Fruit fly (Drosophila melanogaster) whole organism, prepupa: ENCODE results near the gene CG43925.

Source experiments
- Blimp-1 ChIP-seq: fragments of 200-800 bp; sonication (Bioruptor generic); optimal IDR thresholded peaks from 3 replicates; lab custom pipeline; 2017; ENCODE audit warnings: missing biosample characterization, missing genetic modification characterization, mild to moderate bottlenecking, moderate library complexity, missing genetic modification reagents
- CG10669 ChIP-seq: fragments of 200-800 bp; sonication (Bioruptor generic); optimal IDR thresholded peaks from 3 replicates; lab custom pipeline; 2018; ENCODE audit warnings: missing biosample characterization, mild to moderate bottlenecking, missing genetic modification characterization, moderate library complexity
- CG11902 ChIP-seq: fragments of 200-800 bp; sonication (Bioruptor generic); optimal IDR thresholded peaks from 3 replicates; lab custom pipeline; 2016; ENCODE audit warnings: missing biosample characterization, missing genetic modification characterization
- CG15336 ChIP-seq: fragments of 200-800 bp; sonication (Bioruptor generic); IDR thresholded peaks from 2 replicates; pipeline ENCODE4 v1.3.6; 2022; ENCODE audit warnings: missing biosample characterization, missing genetic modification characterization
- CG16779 ChIP-seq: fragments of 200-800 bp; sonication (Bioruptor generic); optimal IDR thresholded peaks from 3 replicates; lab custom pipeline; 2017; ENCODE audit warnings: missing biosample characterization, mild to moderate bottlenecking, missing genetic modification characterization
- CG3032 ChIP-seq: fragments of 200-800 bp; optimal IDR thresholded peaks from 2 replicates; lab custom pipeline; 2019; ENCODE audit warnings: missing biosample characterization, mild to moderate bottlenecking, missing genetic modification characterization, moderate library complexity
- CG31627 ChIP-seq: fragments of 200-800 bp; sonication (Bioruptor generic); optimal IDR thresholded peaks from 3 replicates; lab custom pipeline; 2016; ENCODE audit warnings: missing biosample characterization, missing genetic modification characterization
- CG32006 ChIP-seq: fragments of 200-800 bp; sonication (Bioruptor generic); optimal IDR thresholded peaks from 3 replicates; lab custom pipeline; 2017; ENCODE audit warnings: missing biosample characterization, mild to moderate bottlenecking, missing genetic modification characterization
- CG34406 ChIP-seq: fragments of 200-800 bp; sonication (Bioruptor generic); optimal IDR thresholded peaks from 3 replicates; lab custom pipeline; 2016; ENCODE audit warnings: missing biosample characterization, missing genetic modification characterization
- CG3919 ChIP-seq: fragments of 200-800 bp; sonication (Bioruptor generic); optimal IDR thresholded peaks from 3 replicates; lab custom pipeline; 2016; ENCODE audit warnings: missing biosample characterization, missing genetic modification characterization
- CG4318 ChIP-seq: fragments of 200-800 bp; sonication (Bioruptor generic); optimal IDR thresholded peaks from 3 replicates; lab custom pipeline; 2017; ENCODE audit warnings: missing biosample characterization, mild to moderate bottlenecking, missing genetic modification characterization
- CG6163 ChIP-seq: fragments of 200-800 bp; sonication (Bioruptor generic); IDR thresholded peaks from 3 replicates; pipeline ENCODE4 v1.3.6; 2022; ENCODE audit warnings: missing biosample characterization, missing genetic modification characterization
- CG6792 ChIP-seq: fragments of 200-800 bp; sonication (Bioruptor generic); optimal IDR thresholded peaks from 3 replicates; lab custom pipeline; 2016; ENCODE audit warnings: missing biosample characterization, missing genetic modification characterization
- CG6854 ChIP-seq: fragments of 200-800 bp; sonication (Bioruptor generic); optimal IDR thresholded peaks from 2 replicates; lab custom pipeline; 2017; ENCODE audit warnings: missing biosample characterization, mild to moderate bottlenecking, missing genetic modification characterization
- CG8319 ChIP-seq: fragments of 200-800 bp; sonication (Bioruptor generic); optimal IDR thresholded peaks from 3 replicates; lab custom pipeline; 2016; ENCODE audit warnings: missing biosample characterization, missing genetic modification characterization
- CG8632 ChIP-seq: fragments of 200-800 bp; sonication (Bioruptor generic); optimal IDR thresholded peaks from 3 replicates; lab custom pipeline; 2016; ENCODE audit warnings: missing biosample characterization, missing genetic modification characterization
- CG9139 ChIP-seq: fragments of 200-800 bp; sonication (Bioruptor generic); optimal IDR thresholded peaks from 3 replicates; lab custom pipeline; 2017; ENCODE audit warnings: missing biosample characterization, mild to moderate bottlenecking, missing genetic modification characterization
- Eip75B ChIP-seq: fragments of 200-800 bp; sonication (Bioruptor generic); optimal IDR thresholded peaks from 3 replicates; lab custom pipeline; 2016; ENCODE audit warnings: missing biosample characterization, missing genetic modification characterization
- Eip78C ChIP-seq: fragments of 200-800 bp; sonication (Bioruptor generic); peaks from one replicate; lab custom pipeline; 2016; ENCODE audit warnings: missing biosample characterization, missing genetic modification characterization
- Eip93F ChIP-seq: fragments of 200-800 bp; sonication (Bioruptor generic); optimal IDR thresholded peaks from 2 replicates; lab custom pipeline; 2016; ENCODE audit warnings: missing biosample characterization, mild to moderate bottlenecking, missing genetic modification characterization
- Ets21C ChIP-seq: fragments of 200-800 bp; sonication (Bioruptor generic); optimal IDR thresholded peaks from 3 replicates; lab custom pipeline; 2016; ENCODE audit warnings: missing biosample characterization, missing genetic modification characterization
- Ets96B ChIP-seq: fragments of 200-800 bp; optimal IDR thresholded peaks from 2 replicates; lab custom pipeline; 2019; ENCODE audit warnings: missing biosample characterization, mild to moderate bottlenecking, missing genetic modification characterization, moderate library complexity
- Gug ChIP-seq: fragments of 200-800 bp; sonication (Bioruptor generic); IDR thresholded peaks from 2 replicates; pipeline ENCODE4 v1.3.6; 2022; ENCODE audit warnings: missing biosample characterization, missing genetic modification characterization
- Hr39 ChIP-seq: fragments of 200-800 bp; sonication (Bioruptor generic); optimal IDR thresholded peaks from 2 replicates; lab custom pipeline; 2016; ENCODE audit warnings: missing biosample characterization, missing genetic modification characterization
- Hr4 ChIP-seq: fragments of 200-800 bp; sonication (Bioruptor generic); optimal IDR thresholded peaks from 3 replicates; lab custom pipeline; 2016; ENCODE audit warnings: missing biosample characterization, missing genetic modification characterization
- Met ChIP-seq: fragments of 200-800 bp; sonication (Bioruptor generic); optimal IDR thresholded peaks from 3 replicates; lab custom pipeline; 2016; ENCODE audit warnings: missing biosample characterization, missing genetic modification characterization
- OdsH ChIP-seq: fragments of 200-800 bp; sonication (Bioruptor generic); optimal IDR thresholded peaks from 3 replicates; lab custom pipeline; 2016; ENCODE audit warnings: missing biosample characterization, missing genetic modification characterization
- Smox ChIP-seq: fragments of 200-800 bp; sonication (Bioruptor generic); optimal IDR thresholded peaks from 3 replicates; lab custom pipeline; 2016; ENCODE audit warnings: missing biosample characterization, missing genetic modification characterization
- Sox102F ChIP-seq: fragments of 200-800 bp; sonication (Bioruptor generic); optimal IDR thresholded peaks from 2 replicates; lab custom pipeline; 2016; ENCODE audit warnings: missing biosample characterization, mild to moderate bottlenecking, missing genetic modification characterization
- Sox14 ChIP-seq: fragments of 200-800 bp; sonication (Bioruptor generic); optimal IDR thresholded peaks from 3 replicates; lab custom pipeline; 2016; ENCODE audit warnings: missing biosample characterization, missing genetic modification characterization
- Sox15 ChIP-seq: fragments of 200-800 bp; sonication (Bioruptor generic); optimal IDR thresholded peaks from 3 replicates; lab custom pipeline; 2016; ENCODE audit warnings: missing biosample characterization, missing genetic modification characterization
- achi ChIP-seq: fragments of 200-800 bp; sonication (Bioruptor generic); optimal IDR thresholded peaks from 3 replicates; lab custom pipeline; 2016; ENCODE audit warnings: missing biosample characterization, missing genetic modification characterization
- acj6 ChIP-seq: fragments of 200-800 bp; sonication (Bioruptor generic); optimal IDR thresholded peaks from 3 replicates; lab custom pipeline; 2016; ENCODE audit warnings: missing biosample characterization, missing genetic modification characterization
- cyc ChIP-seq: fragments of 200-800 bp; sonication (Bioruptor generic); optimal IDR thresholded peaks from 3 replicates; lab custom pipeline; 2016; ENCODE audit warnings: missing biosample characterization, missing genetic modification characterization
- dac ChIP-seq: fragments of 200-800 bp; sonication (Bioruptor generic); optimal IDR thresholded peaks from 2 replicates; lab custom pipeline; 2017; ENCODE audit warnings: missing biosample characterization, mild to moderate bottlenecking, missing genetic modification characterization
- dsx ChIP-seq: fragments of 200-800 bp; optimal IDR thresholded peaks from 3 replicates; lab custom pipeline; 2019; ENCODE audit warnings: missing biosample characterization, mild to moderate bottlenecking, missing genetic modification characterization, moderate library complexity; ENCODE audit not compliant: poor library complexity, severe bottlenecking
- eg ChIP-seq: fragments of 200-800 bp; sonication (Bioruptor generic); IDR thresholded peaks from 3 replicates; pipeline ENCODE4 v1.3.6; 2022; ENCODE audit warnings: missing biosample characterization, missing genetic modification characterization
- esn ChIP-seq: fragments of 200-800 bp; sonication (Bioruptor generic); optimal IDR thresholded peaks from 2 replicates; lab custom pipeline; 2016; ENCODE audit warnings: missing biosample characterization, mild to moderate bottlenecking, missing genetic modification characterization, moderate library complexity
- fd85E ChIP-seq: fragments of 200-800 bp; sonication (Bioruptor generic); optimal IDR thresholded peaks from 3 replicates; lab custom pipeline; 2016; ENCODE audit warnings: missing biosample characterization, missing genetic modification characterization
- fkh ChIP-seq: fragments of 200-800 bp; sonication (Bioruptor generic); optimal IDR thresholded peaks from 3 replicates; lab custom pipeline; 2017; ENCODE audit warnings: missing biosample characterization, mild to moderate bottlenecking, missing genetic modification characterization, moderate library complexity
- lz ChIP-seq: fragments of 200-800 bp; sonication (Bioruptor generic); optimal IDR thresholded peaks from 3 replicates; lab custom pipeline; 2016; ENCODE audit warnings: missing biosample characterization, missing genetic modification characterization
- salr ChIP-seq, 2 experiments: fragments of 200-800 bp; sonication (Bioruptor generic); optimal IDR thresholded peaks; 3 replicates each; lab custom pipeline; 2016 to 2018; ENCODE audit warnings: missing biosample characterization in 2 of 2, missing genetic modification characterization in 2 of 2, mild to moderate bottlenecking in 1 of 2
- spab ChIP-seq: fragments of 200-800 bp; sonication (Bioruptor generic); optimal IDR thresholded peaks from 2 replicates; lab custom pipeline; 2017; ENCODE audit warnings: missing biosample characterization, mild to moderate bottlenecking, missing genetic modification characterization, missing genetic modification reagents
- ss ChIP-seq, 2 experiments: fragments of 200-800 bp; sonication (Bioruptor generic); optimal IDR thresholded peaks; 2 replicates in 1 of 2; 3 replicates in 1 of 2; lab custom pipeline; 2017 to 2018; ENCODE audit warnings: mild to moderate bottlenecking in 2 of 2, missing biosample characterization in 2 of 2, missing genetic modification characterization in 2 of 2, moderate library complexity in 1 of 2
- svp ChIP-seq: fragments of 200-800 bp; sonication (Bioruptor generic); peaks from one replicate; lab custom pipeline; 2016; ENCODE audit warnings: missing biosample characterization, missing genetic modification characterization
- topi ChIP-seq: fragments of 200-800 bp; sonication (Bioruptor generic); optimal IDR thresholded peaks from 3 replicates; lab custom pipeline; 2016; ENCODE audit warnings: missing biosample characterization, missing genetic modification characterization
- vri ChIP-seq: fragments of 200-800 bp; sonication (Bioruptor generic); optimal IDR thresholded peaks from 3 replicates; lab custom pipeline; 2016; ENCODE audit warnings: missing biosample characterization, mild to moderate bottlenecking, missing genetic modification characterization

Gene CG43925

DNA sequence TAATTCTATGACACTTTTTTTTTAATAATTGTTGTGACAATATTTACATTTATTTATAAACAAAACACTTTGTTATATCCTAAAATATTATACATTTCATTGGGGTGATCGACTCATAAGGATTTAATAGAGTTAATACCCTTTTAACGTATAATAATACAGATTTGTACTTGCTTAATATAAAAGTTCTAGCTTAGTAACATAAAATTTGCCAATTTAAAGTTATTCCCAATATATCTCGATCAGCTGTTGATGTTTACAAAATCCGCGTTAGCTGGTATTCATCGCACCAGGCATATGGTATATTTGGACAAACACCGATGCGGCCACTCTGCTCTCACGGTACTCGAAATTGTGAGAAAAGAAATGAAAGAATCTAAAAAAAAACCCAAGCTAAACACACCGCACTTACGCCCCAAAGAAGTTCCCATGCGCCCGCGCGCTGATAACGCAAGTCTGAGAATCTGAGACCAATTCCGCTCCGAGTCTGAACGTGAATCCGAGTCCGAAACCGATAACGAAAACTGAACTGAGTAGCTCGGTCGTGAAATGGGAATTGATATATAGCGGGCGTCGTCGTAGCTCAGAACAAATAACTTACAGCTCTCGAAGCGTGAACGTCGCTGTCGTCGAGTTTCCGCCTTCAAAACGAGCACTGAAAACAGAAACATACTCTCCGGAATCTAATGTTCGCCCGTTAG is 27.4 kb downstream of the CG43925 start, which contains the start of gene Pect (continued):
- TF ChIP-seq CG4318 (GFP tag; lab: Kevin White, UChicago) (no peak), lz (peak; percentile 31), Hr39 (GFP tag; lab: Kevin White, UChicago) (no peak), svp (GFP tag; lab: Kevin White, UChicago) (peak; percentile 73), ss (GFP tag; optimal IDR thresholded peaks at IDR 0.05; lab: Kevin White, UChicago) (no peak), acj6 (no peak), Met (GFP tag; lab: Kevin White, UChicago) (no peak), Ets96B (no peak), salr (GFP tag; optimal IDR thresholded peaks at IDR 0.05; lab: Kevin White, UChicago) (no peak), CG32006 (no peak), Blimp-1 (GFP tag; lab: Kevin White, UChicago) (no peak), topi (no peak), dsx (no peak), Eip75B (GFP tag; lab: Kevin White, UChicago) (no peak), achi (GFP tag; lab: Kevin White, UChicago) (no peak), CG6163 (peak; percentile 57; the same call in 2 of the 3 replicates), Sox14 (GFP tag; lab: Kevin White, UChicago) (no peak), OdsH (GFP tag; lab: Kevin White, UChicago) (no peak), CG15336 (GFP tag; lab: Robert Waterston, UW) (peak; percentile 44), CG6854 (GFP tag; lab: Kevin White, UChicago) (peak; percentile 67), Eip93F (GFP tag; lab: Kevin White, UChicago) (no peak), Hr4 (GFP tag; lab: Kevin White, UChicago) (no peak), fd85E (GFP tag; lab: Kevin White, UChicago) (no peak), CG8319 (GFP tag; lab: Kevin White, UChicago) (no peak), CG10669 (no peak), CG11902 (GFP tag; lab: Kevin White, UChicago) (no peak), Eip78C (peak; percentile 67)
- TF ChIP-seq, all 60 proteins: peak for 11

DNA sequence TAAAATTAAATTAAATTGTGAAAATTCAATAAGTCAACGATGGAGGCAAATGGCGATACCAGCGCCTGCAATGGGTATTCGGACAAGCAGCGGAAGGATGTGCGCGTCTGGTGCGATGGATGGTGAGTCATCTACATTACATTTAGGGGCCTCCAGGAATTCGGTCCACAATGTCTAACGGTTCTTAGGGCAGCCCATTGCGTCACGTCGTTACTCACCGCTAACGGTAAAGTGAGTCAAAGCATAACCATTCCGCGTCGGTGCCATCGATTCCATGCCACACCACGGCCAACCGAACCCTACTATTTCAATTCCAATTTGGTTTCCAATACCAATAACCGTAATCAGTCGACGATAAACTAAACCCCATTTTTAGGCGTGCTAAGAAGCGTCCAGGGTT is 27.9 kb downstream of the CG43925 start:
- TF ChIP-seq Eip78C (peak; percentile 43), eg (GFP tag; lab: Robert Waterston, UW) (no peak), Hr39 (GFP tag; lab: Kevin White, UChicago) (no peak)

DNA sequence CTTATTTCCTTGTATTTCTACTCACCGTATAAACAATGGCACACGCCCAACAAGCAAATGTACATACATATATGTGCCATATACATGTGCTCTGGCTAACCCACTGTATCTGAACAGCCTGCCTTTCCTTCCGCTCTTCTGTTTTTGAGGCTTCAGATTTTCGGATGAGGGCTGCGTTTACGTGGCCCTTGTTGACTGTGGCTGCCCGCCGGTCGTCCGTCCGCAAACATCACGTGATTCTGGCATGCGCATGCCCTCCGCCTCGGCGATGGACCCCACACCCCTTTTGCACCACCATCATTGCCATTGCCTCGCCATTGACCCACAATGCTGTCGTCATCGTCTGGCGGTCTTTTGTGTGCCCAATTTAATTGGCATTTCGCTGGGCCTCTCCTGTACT is 29.0 kb downstream of the CG43925 start:
- peak; percentile 46; the same call in 1 of the 3 replicates for TF ChIP-seq eg (GFP tag; lab: Robert Waterston, UW)
- no peak for TF ChIP-seq CG8632 (GFP tag; lab: Kevin White, UChicago)
- TF ChIP-seq Ets96B: no peak
- TF ChIP-seq CG9139 (GFP tag; lab: Kevin White, UChicago): no peak
- peak; percentile 79 for TF ChIP-seq fkh (GFP tag; lab: Kevin White, UChicago)
- TF ChIP-seq CG16779: peak; percentile 38
- TF ChIP-seq Sox102F (GFP tag; lab: Kevin White, UChicago): no peak
- no peak for TF ChIP-seq CG34406 (GFP tag; lab: Kevin White, UChicago)
- peak; percentile 66 for TF ChIP-seq CG6854 (GFP tag; lab: Kevin White, UChicago)
- TF ChIP-seq Blimp-1 (GFP tag; lab: Kevin White, UChicago): no peak
- no peak for TF ChIP-seq CG10669
- TF ChIP-seq CG31627 (GFP tag; lab: Kevin White, UChicago): no peak
- no peak for TF ChIP-seq CG32006
- TF ChIP-seq topi: peak; percentile 5
- no peak for TF ChIP-seq CG3032
- TF ChIP-seq acj6: no peak
- TF ChIP-seq CG3919 (GFP tag; lab: Kevin White, UChicago): peak; percentile 40
- TF ChIP-seq Ets21C (GFP tag; lab: Kevin White, UChicago): no peak
- TF ChIP-seq Smox (GFP tag; lab: Kevin White, UChicago): no peak
- no peak for TF ChIP-seq vri (GFP tag; lab: Kevin White, UChicago)
- no peak for TF ChIP-seq salr (GFP tag; optimal IDR thresholded peaks at IDR 0.05; lab: Kevin White, UChicago)
- TF ChIP-seq svp (GFP tag; lab: Kevin White, UChicago): peak; percentile 74
- TF ChIP-seq cyc (GFP tag; lab: Kevin White, UChicago): no peak
- TF ChIP-seq Sox15 (GFP tag; lab: Kevin White, UChicago): no peak
- no peak for TF ChIP-seq dsx
- no peak for TF ChIP-seq dac
- TF ChIP-seq esn (GFP tag; lab: Kevin White, UChicago): peak; percentile 44
- no peak for TF ChIP-seq Gug (GFP tag; lab: Robert Waterston, UW)
- TF ChIP-seq spab: no peak
- TF ChIP-seq CG6792 (GFP tag; lab: Kevin White, UChicago): no peak
